Fruit fly (Drosophila melanogaster): Measurements from ENCODE around the gene CG33648.
A peak's percentile ranks its signal among the peaks of the same experiment; 100 is the strongest.

CG33648 gene

DNA sequence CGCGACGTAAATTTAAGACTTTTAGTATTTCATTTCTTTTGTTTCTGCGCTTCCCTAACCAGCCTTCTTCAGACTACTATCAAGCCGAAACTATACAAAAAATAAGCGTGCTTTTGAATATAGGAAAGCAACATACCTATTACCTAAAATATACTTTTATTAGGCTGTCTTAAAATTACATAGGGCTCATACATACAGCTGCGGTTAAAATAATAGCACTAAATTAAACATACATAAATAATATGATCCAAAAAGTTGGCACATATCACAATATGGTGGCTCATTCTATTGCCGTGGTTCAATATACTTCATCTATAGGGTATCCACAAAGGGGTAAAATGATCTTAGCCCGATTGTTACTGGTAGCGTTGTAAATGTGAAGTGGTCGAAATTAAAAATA is 23.7 kb upstream of the CG33648 start (continued):
- TF ChIP-seq Sox100B (GFP tag; optimal IDR thresholded peaks at IDR 0.05), result peak; percentile 50
- no peak for TF ChIP-seq lov (optimal IDR thresholded peaks at IDR 0.05)
- TF ChIP-seq lov (GFP tag; IDR thresholded peaks at IDR 0.05), result peak; percentile 77; the same call in 1 of the 3 replicates
- peak; percentile 69 for TF ChIP-seq Ptx1 (GFP tag; IDR thresholded peaks at IDR 0.05)
- TF ChIP-seq CG1024 (GFP tag; IDR thresholded peaks at IDR 0.05), result peak; percentile 63; the same call in 1 of the 2 replicates
- TF ChIP-seq CG7839 (tag; optimal IDR thresholded peaks at IDR 0.05), result peak; percentile 74
- no peak for TF ChIP-seq CG42726 (GFP tag; IDR thresholded peaks at IDR 0.05; ENCODE audit: partially characterized antibody)
- peak; percentile 71 for TF ChIP-seq Ada2b (GFP tag; IDR thresholded peaks at IDR 0.05)
- TF ChIP-seq caup (GFP tag; optimal IDR thresholded peaks at IDR 0.05; ENCODE audit: severe bottlenecking), result peak; percentile 10
- TF ChIP-seq Lim3 (GFP tag; IDR thresholded peaks at IDR 0.05), result no peak
- peak; percentile 50 for TF ChIP-seq CG4424 (GFP tag; optimal IDR thresholded peaks at IDR 0.05)
- no peak; the same call in 1 of the 2 replicates for TF ChIP-seq sob (GFP tag; IDR thresholded peaks at IDR 0.05)
- peak; percentile 74 for TF ChIP-seq CG12391 (tag; optimal IDR thresholded peaks at IDR 0.05)
- peak; percentile 69 for TF ChIP-seq CG12219 (GFP tag; optimal IDR thresholded peaks at IDR 0.05)
- TF ChIP-seq CG8359 (GFP tag; optimal IDR thresholded peaks at IDR 0.05; ENCODE audit: borderline replicate concordance), result peak; percentile 24
- TF ChIP-seq p53 (GFP tag; optimal IDR thresholded peaks at IDR 0.05), result no peak
- TF ChIP-seq Hsf (GFP tag; optimal IDR thresholded peaks at IDR 0.05), result peak; percentile 65
- 0 out of 2 replicates have a peak, but pooled peaks have one; percentile 16 for TF ChIP-seq sim (GFP tag; IDR thresholded peaks at IDR 0.05)
- TF ChIP-seq amos (GFP tag; IDR thresholded peaks at IDR 0.05; ENCODE audit: partially characterized antibody), result no peak
- TF ChIP-seq CG13624 (GFP tag; optimal IDR thresholded peaks at IDR 0.05), result no peak
- no peak for TF ChIP-seq jigr1 (GFP tag; IDR thresholded peaks at IDR 0.05)
- peak; percentile 34 for TF ChIP-seq Usf (GFP tag; optimal IDR thresholded peaks at IDR 0.05)
- TF ChIP-seq Aef1 (GFP tag; IDR thresholded peaks at IDR 0.05), result peak; percentile 66
- peak; percentile 84 for TF ChIP-seq D19A (tag; optimal IDR thresholded peaks at IDR 0.05)
- TF ChIP-seq CG2129 (GFP tag; IDR thresholded peaks at IDR 0.05; ENCODE audit: partially characterized antibody), result no peak
- peak; percentile 81 for TF ChIP-seq gsb-n (tag; optimal IDR thresholded peaks at IDR 0.05)
- TF ChIP-seq CG9609 (GFP tag; optimal IDR thresholded peaks at IDR 0.05), result peak; percentile 27
- TF ChIP-seq nerfin-2 (GFP tag; IDR thresholded peaks at IDR 0.05; ENCODE audit: partially characterized antibody), result no peak
- TF ChIP-seq CG6813 (GFP tag; optimal IDR thresholded peaks at IDR 0.05), result peak; percentile 73
- TF ChIP-seq CG7963 (GFP tag; IDR thresholded peaks at IDR 0.05; ENCODE audit: partially characterized antibody), result no peak
- TF ChIP-seq CG14014 (GFP tag; IDR thresholded peaks at IDR 0.05), result peak; percentile 66
- no peak for TF ChIP-seq cas (GFP tag; IDR thresholded peaks at IDR 0.05)
- TF ChIP-seq GATAe (GFP tag; conservative IDR thresholded peaks at IDR 0.05), result no peak
- peak; percentile 52 for TF ChIP-seq salm (tag; optimal IDR thresholded peaks at IDR 0.05)
- peak; percentile 40 for TF ChIP-seq CG17802 (tag; optimal IDR thresholded peaks at IDR 0.05)
- TF ChIP-seq MESR4 (GFP tag; optimal IDR thresholded peaks at IDR 0.05), result no peak
- peak; percentile 46 for TF ChIP-seq trem (tag; optimal IDR thresholded peaks at IDR 0.05)
- peak; percentile 26 for TF ChIP-seq tin (GFP tag; optimal IDR thresholded peaks at IDR 0.05)
- TF ChIP-seq CG11456 (GFP tag; IDR thresholded peaks at IDR 0.05), result 0 out of 3 replicates have a peak, but pooled peaks have one; percentile 61
- TF ChIP-seq Deaf1 (tag; optimal IDR thresholded peaks at IDR 0.05), result peak; percentile 23
- no peak for TF ChIP-seq CG6654 (GFP tag; optimal IDR thresholded peaks at IDR 0.05)
- no peak for TF ChIP-seq CG8290 (GFP tag; optimal IDR thresholded peaks at IDR 0.05)
- peak in 1 of 2 experiments; percentile 54 for TF ChIP-seq CG8290 (tag; optimal IDR thresholded peaks at IDR 0.05)
- peak; percentile 68 for TF ChIP-seq Ssrp (tag; optimal IDR thresholded peaks at IDR 0.05)
- peak; percentile 83 for TF ChIP-seq Oli (tag; optimal IDR thresholded peaks at IDR 0.05)
- no peak for TF ChIP-seq Optix (GFP tag; IDR thresholded peaks at IDR 0.05)
- TF ChIP-seq CG8765 (GFP tag; IDR thresholded peaks at IDR 0.05), result 0 out of 2 replicates have a peak, but pooled peaks have one; percentile 22
- TF ChIP-seq onecut (GFP tag; IDR thresholded peaks at IDR 0.05), result peak; percentile 33; the same call in 1 of the 2 replicates
- TF ChIP-seq sens-2 (GFP tag; IDR thresholded peaks at IDR 0.05), result 0 out of 2 replicates have a peak, but pooled peaks have one; percentile 30
- no peak for TF ChIP-seq Dbx (GFP tag; IDR thresholded peaks at IDR 0.05)
- TF ChIP-seq Spps (tag; optimal IDR thresholded peaks at IDR 0.05), result peak; percentile 38

All from whole organism, embryonic.